Fruit fly (Drosophila melanogaster) whole organism, prepupa: ENCODE results near the gene aln.

Experiments
- CG11762 ChIP-seq: fragments of 200-800 bp; sonication (Bioruptor generic); optimal IDR thresholded peaks from 3 replicates; lab custom pipeline; 2016; ENCODE audit warnings: missing biosample characterization, missing genetic modification characterization; ENCODE audit not compliant: insufficient read depth
- CG32006 ChIP-seq: fragments of 200-800 bp; sonication (Bioruptor generic); optimal IDR thresholded peaks from 3 replicates; lab custom pipeline; 2017; ENCODE audit warnings: missing biosample characterization, mild to moderate bottlenecking, missing genetic modification characterization
- CG6854 ChIP-seq: fragments of 200-800 bp; sonication (Bioruptor generic); optimal IDR thresholded peaks from 2 replicates; lab custom pipeline; 2017; ENCODE audit warnings: missing biosample characterization, mild to moderate bottlenecking, missing genetic modification characterization
- CG8632 ChIP-seq: fragments of 200-800 bp; sonication (Bioruptor generic); optimal IDR thresholded peaks from 3 replicates; lab custom pipeline; 2016; ENCODE audit warnings: missing biosample characterization, missing genetic modification characterization
- Eip75B ChIP-seq: fragments of 200-800 bp; sonication (Bioruptor generic); optimal IDR thresholded peaks from 3 replicates; lab custom pipeline; 2016; ENCODE audit warnings: missing biosample characterization, missing genetic modification characterization
- Eip93F ChIP-seq: fragments of 200-800 bp; sonication (Bioruptor generic); optimal IDR thresholded peaks from 2 replicates; lab custom pipeline; 2016; ENCODE audit warnings: missing biosample characterization, mild to moderate bottlenecking, missing genetic modification characterization
- Gug ChIP-seq: fragments of 200-800 bp; sonication (Bioruptor generic); IDR thresholded peaks from 2 replicates; pipeline ENCODE4 v1.3.6; 2022; ENCODE audit warnings: missing biosample characterization, missing genetic modification characterization
- Hr39 ChIP-seq: fragments of 200-800 bp; sonication (Bioruptor generic); optimal IDR thresholded peaks from 2 replicates; lab custom pipeline; 2016; ENCODE audit warnings: missing biosample characterization, missing genetic modification characterization
- OdsH ChIP-seq: fragments of 200-800 bp; sonication (Bioruptor generic); optimal IDR thresholded peaks from 3 replicates; lab custom pipeline; 2016; ENCODE audit warnings: missing biosample characterization, missing genetic modification characterization
- cyc ChIP-seq: fragments of 200-800 bp; sonication (Bioruptor generic); optimal IDR thresholded peaks from 3 replicates; lab custom pipeline; 2016; ENCODE audit warnings: missing biosample characterization, missing genetic modification characterization
- eg ChIP-seq: fragments of 200-800 bp; sonication (Bioruptor generic); IDR thresholded peaks from 3 replicates; pipeline ENCODE4 v1.3.6; 2022; ENCODE audit warnings: missing biosample characterization, missing genetic modification characterization
- fd59A ChIP-seq: fragments of 200-800 bp; sonication (Bioruptor generic); optimal IDR thresholded peaks from 2 replicates; lab custom pipeline; 2017; ENCODE audit warnings: missing biosample characterization, mild to moderate bottlenecking, missing genetic modification characterization, missing genetic modification reagents
- fkh ChIP-seq: fragments of 200-800 bp; sonication (Bioruptor generic); optimal IDR thresholded peaks from 3 replicates; lab custom pipeline; 2017; ENCODE audit warnings: missing biosample characterization, mild to moderate bottlenecking, missing genetic modification characterization, moderate library complexity
- topi ChIP-seq: fragments of 200-800 bp; sonication (Bioruptor generic); optimal IDR thresholded peaks from 3 replicates; lab custom pipeline; 2016; ENCODE audit warnings: missing biosample characterization, missing genetic modification characterization

DNA sequence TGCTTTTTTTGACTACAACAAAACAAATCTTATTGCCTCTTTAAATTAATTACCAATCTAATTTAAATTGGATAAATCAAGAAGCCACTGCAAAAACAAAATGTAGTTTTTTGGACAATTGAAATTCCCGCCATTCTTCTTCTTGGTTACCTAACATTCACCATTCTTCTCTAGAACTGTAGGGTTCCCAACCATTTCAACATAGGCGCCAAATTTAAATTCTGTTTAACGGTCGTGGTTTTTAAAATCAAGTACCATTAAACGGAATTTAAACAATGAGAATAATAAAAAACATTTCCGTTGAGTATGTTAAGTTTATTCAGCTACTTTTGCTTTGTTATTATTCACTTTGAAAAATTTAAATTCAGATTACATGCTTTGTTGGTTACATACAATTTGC, 1.9 kb downstream of the aln start:
- TF ChIP-seq Eip75B: no peak
- no peak for TF ChIP-seq Eip93F (GFP tag; lab: Kevin White, UChicago)
- TF ChIP-seq CG8632: no peak
- no peak for TF ChIP-seq Gug (GFP tag; lab: Robert Waterston, UW)
- TF ChIP-seq Hr39: no peak
- TF ChIP-seq CG32006 (GFP tag; lab: Kevin White, UChicago): no peak
- TF ChIP-seq CG6854 (GFP tag; lab: Kevin White, UChicago): no peak
- TF ChIP-seq eg (GFP tag; lab: Robert Waterston, UW): no peak
- TF ChIP-seq cyc (GFP tag; lab: Kevin White, UChicago): no peak
- no peak for TF ChIP-seq OdsH (GFP tag; lab: Kevin White, UChicago)
- TF ChIP-seq fkh (GFP tag; lab: Kevin White, UChicago): no peak
- no peak for TF ChIP-seq CG11762 (GFP tag; lab: Kevin White, UChicago)
- TF ChIP-seq fd59A (GFP tag; lab: Kevin White, UChicago): no peak
- no peak for TF ChIP-seq topi (GFP tag; lab: Kevin White, UChicago)
